Worm (Caenorhabditis elegans): ENCODE data around the gene F57H12.6.
A peak's percentile ranks its signal among the peaks of the same experiment; 100 is the strongest.
"Not testable (repeated sequence)": the region's sequence is repeated elsewhere in the genome, so short reads cannot be mapped to it uniquely, and the experiment has no call there.

DNA sequence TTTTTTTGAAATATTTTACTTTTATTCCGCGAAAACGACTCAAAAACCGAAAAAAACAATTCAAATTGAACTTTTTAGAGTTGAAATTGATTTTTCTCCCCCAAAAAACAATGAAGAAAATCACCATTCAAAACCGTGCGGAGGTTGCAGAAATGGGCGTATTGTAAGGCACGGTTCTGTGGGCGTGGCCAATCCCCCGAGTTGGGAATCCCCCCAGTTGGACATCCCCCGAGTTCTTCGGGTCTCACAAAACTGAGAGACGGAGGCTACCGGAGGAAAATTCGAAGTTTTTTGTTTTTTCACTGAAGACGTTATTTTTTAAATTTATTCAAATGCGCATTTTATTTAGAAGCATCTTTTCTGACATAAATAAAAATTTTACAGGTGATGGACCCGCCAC lies 27.8 kb downstream of the F57H12.6 start, which contains the start of gene mcm-3AP:
- not testable (repeated sequence) for TF ChIP-seq hnd-1 (tag; optimal IDR thresholded peaks at IDR 0.05); flt-1 (GFP tag; IDR thresholded peaks at IDR 0.05); ceh-13 (GFP tag; optimal IDR thresholded peaks at IDR 0.05); hmg-4 (GFP tag; optimal IDR thresholded peaks at IDR 0.05); ama-1 (optimal IDR thresholded peaks at IDR 0.05); aly-1 (tag; optimal IDR thresholded peaks at IDR 0.05); F13C5.2 (tag; optimal IDR thresholded peaks at IDR 0.05); hmbx-1 (tag; optimal IDR thresholded peaks at IDR 0.05); ets-7 (tag; optimal IDR thresholded peaks at IDR 0.05); ceh-36 (tag; optimal IDR thresholded peaks at IDR 0.05)
- TF ChIP-seq scrt-1 (GFP tag; IDR thresholded peaks at IDR 0.05) (0 out of 2 replicates have a peak, but pooled peaks have one; percentile 37), pes-1 (GFP tag; IDR thresholded peaks at IDR 0.05) (peak; percentile 79), tbx-37 (GFP tag; conservative IDR thresholded peaks at IDR 0.05) (peak; percentile 72)

Measured in whole organism, early embryonic.